Worm (Caenorhabditis elegans) whole organism, early embryonic: Measurements from ENCODE around the gene K01D12.20.

Source experiments
- B0310.2 ChIP-seq: sonication (generic microtip); optimal IDR thresholded peaks from 2 replicates; lab custom pipeline; 2016; ENCODE audit warnings: mild to moderate bottlenecking, missing genetic modification characterization, missing compliant biosample characterization
- F13C5.2 ChIP-seq: sonication (generic microtip); optimal IDR thresholded peaks from 2 replicates; lab custom pipeline; 2017; ENCODE audit warnings: mild to moderate bottlenecking, missing genetic modification characterization, inconsistent platforms, missing compliant biosample characterization
- ama-1 ChIP-seq: fragments of 150-350 bp; optimal IDR thresholded peaks from 2 replicates; lab custom pipeline; 2014
- ceh-13 ChIP-seq: fragments of 200-800 bp; sonication (Bioruptor generic); optimal IDR thresholded peaks from 2 replicates; lab custom pipeline; 2018; ENCODE audit warnings: mild to moderate bottlenecking, missing genetic modification characterization, missing compliant biosample characterization
- ets-7 ChIP-seq: sonication (generic microtip); optimal IDR thresholded peaks from 2 replicates; lab custom pipeline; 2016; ENCODE audit warnings: missing genotype, missing genetic modification characterization, missing compliant biosample characterization
- flt-1 ChIP-seq: fragments of 200-800 bp; sonication (Bioruptor generic); IDR thresholded peaks from 2 replicates; pipeline ENCODE4 v1.3.6; 2022; ENCODE audit warnings: missing genetic modification characterization, missing compliant biosample characterization
- hmbx-1 ChIP-seq: sonication (generic microtip); optimal IDR thresholded peaks from 2 replicates; lab custom pipeline; 2016; ENCODE audit warnings: mild to moderate bottlenecking, missing genetic modification characterization, missing compliant biosample characterization
- hnd-1 ChIP-seq: sonication (generic microtip); optimal IDR thresholded peaks from 2 replicates; lab custom pipeline; 2016; ENCODE audit warnings: missing genetic modification characterization, missing compliant biosample characterization
- pes-1 ChIP-seq: fragments of 200-800 bp; sonication (Bioruptor generic); IDR thresholded peaks from 2 replicates; pipeline ENCODE4 v1.3.6; 2022; ENCODE audit warnings: missing genetic modification reagents, missing genetic modification characterization, missing compliant biosample characterization
- scrt-1 ChIP-seq: fragments of 200-800 bp; sonication (Bioruptor generic); IDR thresholded peaks from 2 replicates; pipeline ENCODE4 v1.3.6; 2022; ENCODE audit warnings: missing genetic modification characterization, missing compliant biosample characterization
- sea-1 ChIP-seq: fragments of 200-800 bp; sonication (Bioruptor generic); conservative IDR thresholded peaks from 2 replicates; pipeline ENCODE4 v1.3.6; 2022; ENCODE audit warnings: missing genetic modification characterization, missing compliant biosample characterization
- tbx-37 ChIP-seq: fragments of 200-800 bp; sonication (Bioruptor generic); conservative IDR thresholded peaks from 2 replicates; pipeline ENCODE4 v1.3.6; 2022; ENCODE audit warnings: missing genetic modification reagents, missing genetic modification characterization, missing compliant biosample characterization
- tra-4 ChIP-seq: sonication (generic microtip); optimal IDR thresholded peaks from 2 replicates; lab custom pipeline; 2017; ENCODE audit warnings: missing genetic modification characterization, missing compliant biosample characterization

DNA sequence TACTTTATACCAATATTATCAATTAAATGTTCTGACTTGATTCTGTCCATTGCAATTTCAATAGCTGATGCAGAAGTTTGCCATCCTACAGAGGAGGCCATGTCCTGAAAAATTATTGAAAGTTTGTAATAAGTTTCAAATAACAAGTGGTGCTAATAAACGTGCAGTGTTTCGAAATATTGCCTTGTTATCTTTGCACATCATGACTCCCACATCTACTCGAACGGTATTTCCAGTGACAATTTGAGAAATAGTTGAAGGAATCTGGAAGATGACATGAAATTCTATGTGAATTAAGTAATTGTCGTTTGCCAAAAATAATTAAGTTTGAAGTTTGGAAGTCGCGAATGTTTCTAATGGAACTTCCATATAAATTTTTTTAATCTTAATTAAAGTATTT is 31.2 kb downstream of the K01D12.20 start, which contains the start of gene gcy-13:
- TF ChIP-seq ama-1 (no peak), flt-1 (no peak), pes-1 (no peak), ets-7 (tag; lab: Kevin White, UChicago) (no peak), sea-1 (no peak), F13C5.2 (tag; lab: Kevin White, UChicago) (no peak), hnd-1 (tag; lab: Kevin White, UChicago) (no peak), hmbx-1 (no peak), ceh-13 (GFP tag; lab: Kevin White, UChicago) (no peak), scrt-1 (GFP tag; lab: Robert Waterston, UW) (no peak), tra-4 (tag; lab: Kevin White, UChicago) (no peak), tbx-37 (GFP tag; lab: Robert Waterston, UW) (no peak), B0310.2 (tag; lab: Kevin White, UChicago) (no peak)
